Worm (Caenorhabditis elegans) whole organism, late embryonic: ENCODE measurements around the gene bcmo-2.

Source experiments
- ama-1 ChIP-seq: fragments of 150-350 bp; optimal IDR thresholded peaks from 2 replicates; lab custom pipeline; 2014
- ceh-14 ChIP-seq: sonication (generic microtip); optimal IDR thresholded peaks from 2 replicates; lab custom pipeline; 2016; ENCODE audit warnings: missing genotype, missing genetic modification characterization, missing compliant biosample characterization
- elt-2 ChIP-seq: sonication (generic microtip); optimal IDR thresholded peaks from 2 replicates; lab custom pipeline; 2016; ENCODE audit warnings: missing genetic modification reagents, missing genetic modification characterization, missing compliant biosample characterization
- lin-11 ChIP-seq: fragments of 200-800 bp; sonication (Bioruptor generic); optimal IDR thresholded peaks from 2 replicates; lab custom pipeline; 2018; ENCODE audit warnings: mild to moderate bottlenecking, missing genetic modification characterization, missing compliant biosample characterization
- mec-3 ChIP-seq: sonication (generic microtip); optimal IDR thresholded peaks from 2 replicates; lab custom pipeline; 2016; ENCODE audit warnings: borderline replicate concordance, missing genetic modification characterization, missing compliant biosample characterization
- nhr-11 ChIP-seq: fragments of 150-350 bp; optimal IDR thresholded peaks from 2 replicates; lab custom pipeline; 2014; ENCODE audit warnings: missing biosample characterization, missing genetic modification characterization
- npax-4 ChIP-seq: sonication (generic microtip); optimal IDR thresholded peaks from 2 replicates; lab custom pipeline; 2016; ENCODE audit warnings: missing genetic modification characterization, missing compliant biosample characterization
- pax-1 ChIP-seq: fragments of 150-350 bp; optimal IDR thresholded peaks from 2 replicates; lab custom pipeline; 2014; ENCODE audit warnings: missing biosample characterization, missing genetic modification characterization
- pros-1 ChIP-seq: fragments of 150-350 bp; optimal IDR thresholded peaks from 2 replicates; lab custom pipeline; 2014; ENCODE audit warnings: missing biosample characterization, missing genetic modification reagents, missing genetic modification characterization
- tbx-7 ChIP-seq: sonication (generic microtip); optimal IDR thresholded peaks from 2 replicates; lab custom pipeline; 2016; ENCODE audit warnings: missing genotype, missing genetic modification characterization, missing compliant biosample characterization
- ztf-16 ChIP-seq: sonication (generic microtip); optimal IDR thresholded peaks from 2 replicates; lab custom pipeline; 2017; ENCODE audit warnings: missing genetic modification characterization, missing compliant biosample characterization

ce11 chrII:3927943-3928393 is 17.3 kb upstream of the bcmo-2 start, which contains the start of gene plpp-1.1:
- TF ChIP-seq nhr-11 (no peak), npax-4 (tag; lab: Kevin White, UChicago) (no peak), lin-11 (tag; lab: Kevin White, UChicago) (no peak), ama-1 (lab: Kevin White, UChicago) (no peak), pros-1 (tag; lab: Kevin White, UChicago) (no peak), elt-2 (tag; lab: Kevin White, UChicago) (no peak), tbx-7 (tag; lab: Kevin White, UChicago) (no peak), pax-1 (tag; lab: Kevin White, UChicago) (no peak), ceh-14 (tag; lab: Kevin White, UChicago) (no peak), mec-3 (tag; lab: Kevin White, UChicago) (no peak), ztf-16 (tag; lab: Kevin White, UChicago) (no peak)
